Worm (Caenorhabditis elegans) whole organism, L4/young adult: ENCODE results near the gene R05D3.9.

Experiments
- W03F9.2 ChIP-seq: fragments of 150-350 bp; optimal IDR thresholded peaks from 2 replicates; lab custom pipeline; 2014; ENCODE audit warnings: missing biosample characterization, missing genetic modification characterization
- him-1 ChIP-seq: sonication (generic microtip); optimal IDR thresholded peaks from 2 replicates; lab custom pipeline; 2016; ENCODE audit warnings: missing genotype, missing genetic modification reagents, missing genetic modification characterization, missing compliant biosample characterization

DNA sequence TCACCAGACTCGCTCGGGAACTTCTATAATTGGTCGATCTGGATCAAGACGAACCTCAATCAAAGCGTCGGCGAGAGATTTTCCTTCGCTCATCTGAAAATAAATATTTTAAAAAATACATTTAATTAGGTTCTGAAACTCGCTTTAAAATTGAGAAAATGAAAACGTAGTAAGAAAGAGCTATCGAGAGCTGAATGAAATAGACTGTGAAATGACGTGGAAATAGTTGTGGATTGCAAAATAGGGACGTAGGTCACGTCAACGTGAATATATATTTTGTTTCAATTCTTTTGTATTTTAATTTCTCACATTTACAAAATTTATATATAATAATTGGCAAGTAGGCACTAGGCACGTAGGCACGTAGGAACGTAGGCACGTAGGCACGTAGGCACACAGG is 34.1 kb downstream of the R05D3.9 start, which contains the start of gene ZC262.4:
- no peak for TF ChIP-seq him-1 (tag; lab: Kevin White, UChicago)
- TF ChIP-seq W03F9.2 (tag; lab: Kevin White, UChicago): no peak
